Comparison of ENCODE assay signal across 1 fruit fly cellular context in genomic region chrX:12090195-12090784, dm6.
A peak's percentile ranks its signal among the peaks of the same experiment; 100 is the strongest.
TF ChIP-seq lines count a peak whose summit lies in the region.

No protein-coding gene starts in this region.

TF ChIP-seq in whole organism, embryonic, 481 proteins besides CTCF, POLR2A, EP300 and RAD21 (continued from another document):
- no peak for TF ChIP-seq dm (GFP tag; optimal IDR thresholded peaks at IDR 0.05; lab: Kevin White, UChicago)
- TF ChIP-seq MESR4 (GFP tag; optimal IDR thresholded peaks at IDR 0.05; lab: Kevin White, UChicago) = no peak
- TF ChIP-seq ERR (GFP tag; optimal IDR thresholded peaks at IDR 0.05; lab: Kevin White, UChicago) = no peak
- no peak for TF ChIP-seq D19B (GFP tag; optimal IDR thresholded peaks at IDR 0.05; lab: Kevin White, UChicago)
- peak; percentile 7 for TF ChIP-seq zen (tag; optimal IDR thresholded peaks at IDR 0.05; lab: Kevin White, UChicago)
- no peak for TF ChIP-seq Hmx (GFP tag; optimal IDR thresholded peaks at IDR 0.05; lab: Kevin White, UChicago)
- no peak for TF ChIP-seq cad (GFP tag; optimal IDR thresholded peaks at IDR 0.05; lab: Kevin White, UChicago)
- no peak for TF ChIP-seq Asciz (GFP tag; optimal IDR thresholded peaks at IDR 0.05; lab: Kevin White, UChicago)
- TF ChIP-seq CG17385 (GFP tag; optimal IDR thresholded peaks at IDR 0.05; lab: Kevin White, UChicago) = no peak
- peak; percentile 63 for TF ChIP-seq CG10321 (GFP tag; IDR thresholded peaks at IDR 0.05; lab: Robert Waterston, UW)
- peak; percentile 4 for TF ChIP-seq lab (GFP tag; optimal IDR thresholded peaks at IDR 0.05; lab: Kevin White, UChicago)
- peak; percentile 42 for TF ChIP-seq CG12391 (tag; optimal IDR thresholded peaks at IDR 0.05; lab: Kevin White, UChicago)
- TF ChIP-seq kah (GFP tag; optimal IDR thresholded peaks at IDR 0.05; lab: Kevin White, UChicago) = no peak
- peak; percentile 51 for TF ChIP-seq CG14710 (tag; optimal IDR thresholded peaks at IDR 0.05; lab: Kevin White, UChicago)
- TF ChIP-seq croc (GFP tag; conservative IDR thresholded peaks at IDR 0.05; lab: Robert Waterston, UW) = no peak
- no peak for TF ChIP-seq corto (GFP tag; optimal IDR thresholded peaks at IDR 0.05; lab: Kevin White, UChicago)
- TF ChIP-seq dmrt11E (tag; optimal IDR thresholded peaks at IDR 0.05; lab: Kevin White, UChicago) = peak; percentile 72
- no peak for TF ChIP-seq CG15479 (GFP tag; optimal IDR thresholded peaks at IDR 0.05; lab: Kevin White, UChicago)
- no peak for TF ChIP-seq toy (GFP tag; IDR thresholded peaks at IDR 0.05; lab: Robert Waterston, UW)
- peak; percentile 17 for TF ChIP-seq CG30403 (GFP tag; optimal IDR thresholded peaks at IDR 0.05; lab: Kevin White, UChicago)
- TF ChIP-seq CG10462 (GFP tag; optimal IDR thresholded peaks at IDR 0.05; lab: Kevin White, UChicago) = no peak
- peak in 1 of 2 experiments; percentile 40 for TF ChIP-seq bsh (GFP tag; optimal IDR thresholded peaks at IDR 0.05; lab: Kevin White, UChicago)
- no peak for TF ChIP-seq CG14860 (GFP tag; IDR thresholded peaks at IDR 0.05; lab: Robert Waterston, UW; ENCODE audit: partially characterized antibody)
- TF ChIP-seq Atf6 (GFP tag; IDR thresholded peaks at IDR 0.05; lab: Robert Waterston, UW) = no peak
- TF ChIP-seq zfh2 (GFP tag; optimal IDR thresholded peaks at IDR 0.05; lab: Kevin White, UChicago) = no peak
- TF ChIP-seq CG17829 (tag; optimal IDR thresholded peaks at IDR 0.05; lab: Kevin White, UChicago) = peak; percentile 27
- TF ChIP-seq Pdp1 (GFP tag; optimal IDR thresholded peaks at IDR 0.05; lab: Kevin White, UChicago) = no peak
- TF ChIP-seq CG5180 (GFP tag; optimal IDR thresholded peaks at IDR 0.05; lab: Kevin White, UChicago) = no peak
- TF ChIP-seq lbe (GFP tag; optimal IDR thresholded peaks at IDR 0.05; lab: Kevin White, UChicago) = no peak
- peak; percentile 27 for TF ChIP-seq gsb-n (tag; optimal IDR thresholded peaks at IDR 0.05; lab: Kevin White, UChicago)
- no peak for TF ChIP-seq CHES-1-like (GFP tag; optimal IDR thresholded peaks at IDR 0.05; lab: Kevin White, UChicago)
- no peak for TF ChIP-seq CG9215 (GFP tag; IDR thresholded peaks at IDR 0.05; lab: Robert Waterston, UW)
- peak; percentile 32; the same call in 1 of the 3 replicates for TF ChIP-seq row (GFP tag; IDR thresholded peaks at IDR 0.05; lab: Robert Waterston, UW)
